Worm (Caenorhabditis elegans) whole organism, early embryonic: ENCODE measurements around the gene H25P19.1.

Source experiments
- B0310.2 ChIP-seq: sonication (generic microtip); optimal IDR thresholded peaks from 2 replicates; lab custom pipeline; 2016; ENCODE audit warnings: mild to moderate bottlenecking, missing genetic modification characterization, missing compliant biosample characterization
- F13C5.2 ChIP-seq: sonication (generic microtip); optimal IDR thresholded peaks from 2 replicates; lab custom pipeline; 2017; ENCODE audit warnings: mild to moderate bottlenecking, missing genetic modification characterization, inconsistent platforms, missing compliant biosample characterization
- aly-1 ChIP-seq: sonication (generic microtip); optimal IDR thresholded peaks from 2 replicates; lab custom pipeline; 2016; ENCODE audit warnings: missing genetic modification characterization, missing compliant biosample characterization
- ama-1 ChIP-seq: fragments of 150-350 bp; optimal IDR thresholded peaks from 2 replicates; lab custom pipeline; 2014
- ceh-13 ChIP-seq: fragments of 200-800 bp; sonication (Bioruptor generic); optimal IDR thresholded peaks from 2 replicates; lab custom pipeline; 2018; ENCODE audit warnings: mild to moderate bottlenecking, missing genetic modification characterization, missing compliant biosample characterization
- ceh-36 ChIP-seq: sonication (generic microtip); optimal IDR thresholded peaks from 2 replicates; lab custom pipeline; 2016; ENCODE audit warnings: missing genetic modification characterization, inconsistent platforms, missing compliant biosample characterization
- ets-7 ChIP-seq: sonication (generic microtip); optimal IDR thresholded peaks from 2 replicates; lab custom pipeline; 2016; ENCODE audit warnings: missing genotype, missing genetic modification characterization, missing compliant biosample characterization
- flt-1 ChIP-seq: fragments of 200-800 bp; sonication (Bioruptor generic); IDR thresholded peaks from 2 replicates; pipeline ENCODE4 v1.3.6; 2022; ENCODE audit warnings: missing genetic modification characterization, missing compliant biosample characterization
- hmbx-1 ChIP-seq: sonication (generic microtip); optimal IDR thresholded peaks from 2 replicates; lab custom pipeline; 2016; ENCODE audit warnings: mild to moderate bottlenecking, missing genetic modification characterization, missing compliant biosample characterization
- hmg-4 ChIP-seq: fragments of 200-800 bp; sonication (Bioruptor generic); optimal IDR thresholded peaks from 2 replicates; lab custom pipeline; 2018; ENCODE audit warnings: mild to moderate bottlenecking, missing genetic modification characterization, missing compliant biosample characterization
- hnd-1 ChIP-seq: sonication (generic microtip); optimal IDR thresholded peaks from 2 replicates; lab custom pipeline; 2016; ENCODE audit warnings: missing genetic modification characterization, missing compliant biosample characterization
- pes-1 ChIP-seq: fragments of 200-800 bp; sonication (Bioruptor generic); IDR thresholded peaks from 2 replicates; pipeline ENCODE4 v1.3.6; 2022; ENCODE audit warnings: missing genetic modification reagents, missing genetic modification characterization, missing compliant biosample characterization
- scrt-1 ChIP-seq: fragments of 200-800 bp; sonication (Bioruptor generic); IDR thresholded peaks from 2 replicates; pipeline ENCODE4 v1.3.6; 2022; ENCODE audit warnings: missing genetic modification characterization, missing compliant biosample characterization
- sea-1 ChIP-seq: fragments of 200-800 bp; sonication (Bioruptor generic); conservative IDR thresholded peaks from 2 replicates; pipeline ENCODE4 v1.3.6; 2022; ENCODE audit warnings: missing genetic modification characterization, missing compliant biosample characterization
- tbx-11 ChIP-seq: fragments of 200-800 bp; sonication (Bioruptor generic); IDR thresholded peaks from 2 replicates; pipeline ENCODE4 v1.3.6; 2022; ENCODE audit warnings: missing genetic modification characterization, missing compliant biosample characterization
- tbx-37 ChIP-seq: fragments of 200-800 bp; sonication (Bioruptor generic); conservative IDR thresholded peaks from 2 replicates; pipeline ENCODE4 v1.3.6; 2022; ENCODE audit warnings: missing genetic modification reagents, missing genetic modification characterization, missing compliant biosample characterization
- tra-4 ChIP-seq: sonication (generic microtip); optimal IDR thresholded peaks from 2 replicates; lab custom pipeline; 2017; ENCODE audit warnings: missing genetic modification characterization, missing compliant biosample characterization

H25P19.1 gene

DNA sequence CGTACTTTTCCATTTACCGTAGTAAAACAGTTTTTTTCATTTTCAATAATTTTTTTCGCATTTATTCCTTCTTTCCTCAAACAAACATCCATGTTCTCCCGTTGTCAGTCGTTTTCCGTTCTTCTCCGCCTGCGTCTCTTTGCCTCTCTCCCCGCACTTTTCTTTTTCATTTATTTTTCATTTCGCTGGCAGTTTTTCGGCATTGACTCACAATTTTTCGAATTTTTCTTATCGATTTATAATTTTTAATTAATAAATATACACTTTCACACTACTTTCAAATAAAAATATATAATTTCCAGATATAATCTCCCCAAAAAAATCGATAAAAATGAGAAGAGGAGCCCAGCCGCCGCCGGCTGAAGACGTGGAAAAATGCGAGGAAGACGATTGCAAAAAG, at the start of gene H25P19.1:
H25P19.1 (plus strand) TSS at position 301 of the 400 bp plus-strand sequence.
- TF ChIP-seq scrt-1 (GFP tag; lab: Robert Waterston, UW) (no peak), pes-1 (GFP tag; lab: Robert Waterston, UW) (no peak), aly-1 (no peak), hmg-4 (GFP tag; lab: Kevin White, UChicago) (no peak), B0310.2 (tag; lab: Kevin White, UChicago) (no peak), tbx-11 (no peak), hnd-1 (tag; lab: Kevin White, UChicago) (no peak), sea-1 (no peak), ceh-13 (GFP tag; lab: Kevin White, UChicago) (no peak), ceh-36 (no peak), tbx-37 (no peak), flt-1 (GFP tag; lab: Robert Waterston, UW) (no peak), hmbx-1 (tag; lab: Kevin White, UChicago) (no peak), ama-1 (lab: Kevin White, UChicago) (no peak), ets-7 (tag; lab: Kevin White, UChicago) (no peak), F13C5.2 (tag; lab: Kevin White, UChicago) (no peak), tra-4 (tag; lab: Kevin White, UChicago) (no peak)

ce11 chrV:638328-638727, 49.2 kb upstream of the H25P19.1 start, which contains the start of gene srj-37:
Gene srj-37, plus strand, starts transcription at chrV:638628.
- TF ChIP-seq tbx-11 (no peak), ceh-36 (no peak), F13C5.2 (tag; lab: Kevin White, UChicago) (no peak), ceh-13 (GFP tag; lab: Kevin White, UChicago) (no peak), ets-7 (tag; lab: Kevin White, UChicago) (no peak), hmbx-1 (tag; lab: Kevin White, UChicago) (no peak), pes-1 (GFP tag; lab: Robert Waterston, UW) (no peak), B0310.2 (tag; lab: Kevin White, UChicago) (no peak), sea-1 (no peak), tbx-37 (no peak), aly-1 (no peak)

DNA sequence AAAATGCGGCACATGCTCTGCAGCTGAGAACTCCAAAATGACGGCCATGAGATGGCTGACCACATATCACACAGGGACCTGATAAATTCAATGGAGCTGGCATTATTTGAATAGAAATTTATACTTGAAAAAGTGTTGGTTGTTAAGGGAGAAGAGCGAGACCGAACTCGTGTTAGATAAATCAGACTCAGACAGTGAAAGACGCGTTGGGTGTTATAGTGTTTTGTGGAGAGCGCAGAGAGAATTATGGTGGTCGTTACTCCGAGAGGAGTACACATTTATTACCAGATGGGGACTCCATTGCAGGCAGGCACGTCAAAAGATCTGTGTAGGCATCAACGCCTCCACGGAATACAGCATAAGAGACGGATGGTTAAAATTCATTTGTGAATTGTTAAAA, 44.7 kb upstream of the H25P19.1 start, which contains the start of gene nhr-190:
nhr-190 (minus strand) TSS at position 175 of the 400 bp plus-strand sequence.
- TF ChIP-seq scrt-1 (GFP tag; lab: Robert Waterston, UW) (no peak), hnd-1 (tag; lab: Kevin White, UChicago) (no peak), hmbx-1 (tag; lab: Kevin White, UChicago) (no peak), aly-1 (no peak), ceh-36 (no peak), tra-4 (tag; lab: Kevin White, UChicago) (no peak), B0310.2 (tag; lab: Kevin White, UChicago) (no peak), flt-1 (GFP tag; lab: Robert Waterston, UW) (no peak), hmg-4 (GFP tag; lab: Kevin White, UChicago) (no peak), ama-1 (lab: Kevin White, UChicago) (no peak), ceh-13 (GFP tag; lab: Kevin White, UChicago) (no peak), tbx-11 (no peak)

- TF ChIP-seq tra-4 (tag; lab: Kevin White, UChicago) (no peak), hmbx-1 (tag; lab: Kevin White, UChicago) (no peak), tbx-37 (no peak), hmg-4 (GFP tag; lab: Kevin White, UChicago) (no peak), ceh-13 (GFP tag; lab: Kevin White, UChicago) (no peak), ceh-36 (no peak), pes-1 (GFP tag; lab: Robert Waterston, UW) (no peak), flt-1 (GFP tag; lab: Robert Waterston, UW) (no peak), aly-1 (no peak), ets-7 (tag; lab: Kevin White, UChicago) (no peak)
Observed at ce11 chrV:646129-646528, 41.4 kb upstream of the H25P19.1 start, which contains the start of gene F48G7.12. Gene F48G7.12, minus strand, starts transcription at chrV:646229.

- no peak for TF ChIP-seq tbx-37
- TF ChIP-seq hnd-1 (tag; lab: Kevin White, UChicago), result no peak
- no peak for TF ChIP-seq ceh-36
- TF ChIP-seq F13C5.2 (tag; lab: Kevin White, UChicago), result no peak
- no peak for TF ChIP-seq tra-4 (tag; lab: Kevin White, UChicago)
- no peak for TF ChIP-seq scrt-1 (GFP tag; lab: Robert Waterston, UW)
- no peak for TF ChIP-seq hmbx-1 (tag; lab: Kevin White, UChicago)
- TF ChIP-seq pes-1 (GFP tag; lab: Robert Waterston, UW), result no peak
- no peak for TF ChIP-seq hmg-4 (GFP tag; lab: Kevin White, UChicago)
- no peak for TF ChIP-seq tbx-11
Observed at ce11 chrV:646888-647287, 40.6 kb upstream of the H25P19.1 start, which contains the start of gene ugt-42. Gene ugt-42, plus strand, starts transcription at chrV:647188.

DNA sequence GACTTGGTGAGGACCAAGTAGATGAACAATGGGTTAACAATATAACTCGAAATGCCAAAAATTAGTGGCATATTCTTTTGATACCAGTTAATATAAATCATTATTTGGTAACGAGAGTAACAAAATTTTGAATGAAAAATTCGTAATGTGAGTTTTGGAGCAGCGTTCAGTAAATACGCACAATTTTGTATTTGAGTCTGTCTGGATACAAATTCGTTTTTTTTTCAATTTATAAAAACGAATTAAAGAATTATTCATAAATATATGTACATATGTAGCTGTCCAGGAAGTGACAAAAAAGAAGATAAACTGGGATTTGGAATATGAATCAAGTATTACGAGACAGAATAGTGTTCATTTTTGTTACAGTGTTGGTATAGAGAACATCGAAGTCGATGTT, 34.5 kb upstream of the H25P19.1 start, which contains the start of gene srj-5:
srj-5 (minus strand) TSS at position 101 of the 400 bp plus-strand sequence.
- TF ChIP-seq hnd-1 (tag; lab: Kevin White, UChicago) (no peak), tra-4 (tag; lab: Kevin White, UChicago) (no peak), flt-1 (GFP tag; lab: Robert Waterston, UW) (no peak), scrt-1 (GFP tag; lab: Robert Waterston, UW) (no peak), B0310.2 (tag; lab: Kevin White, UChicago) (no peak), tbx-11 (no peak), ama-1 (lab: Kevin White, UChicago) (no peak), tbx-37 (no peak), ceh-13 (GFP tag; lab: Kevin White, UChicago) (no peak), F13C5.2 (tag; lab: Kevin White, UChicago) (no peak), pes-1 (GFP tag; lab: Robert Waterston, UW) (no peak), ceh-36 (no peak), ets-7 (tag; lab: Kevin White, UChicago) (no peak), sea-1 (no peak), hmg-4 (GFP tag; lab: Kevin White, UChicago) (no peak), hmbx-1 (tag; lab: Kevin White, UChicago) (no peak), aly-1 (no peak)

ce11 chrV:654402-654801, 33.1 kb upstream of the H25P19.1 start, which contains the start of gene srj-6:
Gene srj-6, minus strand, starts transcription at chrV:654502.
- TF ChIP-seq sea-1 (no peak), scrt-1 (GFP tag; lab: Robert Waterston, UW) (no peak), ceh-36 (no peak), pes-1 (GFP tag; lab: Robert Waterston, UW) (no peak), ceh-13 (GFP tag; lab: Kevin White, UChicago) (no peak), aly-1 (no peak), hmbx-1 (tag; lab: Kevin White, UChicago) (no peak), tbx-37 (no peak)
